Fruit fly (Drosophila melanogaster) whole organism, pupa: ENCODE measurements around the gene Ucp4B.

Experiments
- CG10348 ChIP-seq: fragments of 200-800 bp; sonication (Bioruptor generic); IDR thresholded peaks from 2 replicates; pipeline ENCODE4 v1.3.6; 2022; ENCODE audit warnings: missing biosample characterization, missing genetic modification characterization
- CG12605 ChIP-seq: fragments of 200-800 bp; sonication (Bioruptor generic); IDR thresholded peaks from 2 replicates; pipeline ENCODE4 v1.3.6; 2022; ENCODE audit warnings: missing biosample characterization, missing genetic modification characterization
- CG13204 ChIP-seq: fragments of 200-800 bp; sonication (Bioruptor generic); optimal IDR thresholded peaks from 2 replicates; lab custom pipeline; 2018; ENCODE audit warnings: missing biosample characterization, mild to moderate bottlenecking, missing genetic modification characterization, moderate library complexity
- CG14655 ChIP-seq: fragments of 200-800 bp; sonication (Bioruptor generic); optimal IDR thresholded peaks from 3 replicates; lab custom pipeline; 2017; ENCODE audit warnings: mild to moderate bottlenecking, missing biosample characterization, missing genetic modification reagents, missing genetic modification characterization
- CG15710 ChIP-seq: fragments of 200-800 bp; sonication (Bioruptor generic); optimal IDR thresholded peaks from 2 replicates; lab custom pipeline; 2018; ENCODE audit warnings: missing biosample characterization, mild to moderate bottlenecking, missing genetic modification characterization, moderate library complexity
- CG17806 ChIP-seq: fragments of 200-800 bp; sonication (Bioruptor generic); optimal IDR thresholded peaks from 2 replicates; lab custom pipeline; 2018; ENCODE audit warnings: missing biosample characterization, mild to moderate bottlenecking, missing genetic modification characterization, moderate library complexity
- CG32121 ChIP-seq: fragments of 200-800 bp; sonication (Bioruptor generic); IDR thresholded peaks from 2 replicates; pipeline ENCODE4 v1.3.6; 2022; ENCODE audit warnings: missing biosample characterization, missing genetic modification characterization
- CG34367 ChIP-seq: fragments of 200-800 bp; sonication (Bioruptor generic); optimal IDR thresholded peaks from 2 replicates; lab custom pipeline; 2018; ENCODE audit warnings: missing biosample characterization, mild to moderate bottlenecking, missing genetic modification characterization
- CG4496 ChIP-seq: fragments of 200-800 bp; sonication (Bioruptor generic); IDR thresholded peaks from 3 replicates; pipeline ENCODE4 v1.3.6; 2022; ENCODE audit warnings: missing biosample characterization, missing genetic modification characterization
- CG8159 ChIP-seq: fragments of 200-800 bp; sonication (Bioruptor generic); optimal IDR thresholded peaks from 3 replicates; lab custom pipeline; 2018; ENCODE audit warnings: missing biosample characterization, mild to moderate bottlenecking, missing genetic modification characterization, moderate library complexity
- CG8301 ChIP-seq: fragments of 200-800 bp; sonication (Bioruptor generic); optimal IDR thresholded peaks from 2 replicates; lab custom pipeline; 2018; ENCODE audit warnings: missing biosample characterization, mild to moderate bottlenecking, missing genetic modification characterization
- CG9948 ChIP-seq: fragments of 200-800 bp; sonication (Bioruptor generic); optimal IDR thresholded peaks from 2 replicates; lab custom pipeline; 2018; ENCODE audit warnings: missing biosample characterization, mild to moderate bottlenecking, missing genetic modification characterization, moderate library complexity
- D1 ChIP-seq: fragments of 200-800 bp; sonication (Bioruptor generic); optimal IDR thresholded peaks from 2 replicates; lab custom pipeline; 2018; ENCODE audit warnings: missing biosample characterization, mild to moderate bottlenecking, missing genetic modification characterization, moderate library complexity
- EcR ChIP-seq: fragments of 200-800 bp; sonication (Bioruptor generic); optimal IDR thresholded peaks from 3 replicates; lab custom pipeline; 2019; ENCODE audit warnings: missing biosample characterization, missing genetic modification characterization, mild to moderate bottlenecking, moderate library complexity, missing genetic modification reagents
- Ets98B ChIP-seq: fragments of 200-800 bp; sonication (Bioruptor generic); IDR thresholded peaks from 2 replicates; pipeline ENCODE4 v1.3.6; 2022; ENCODE audit warnings: missing biosample characterization, missing genetic modification characterization
- Pif1A ChIP-seq: fragments of 200-800 bp; sonication (Bioruptor generic); optimal IDR thresholded peaks from 3 replicates; lab custom pipeline; 2016; ENCODE audit warnings: missing biosample characterization, missing genetic modification characterization
- Pif1B ChIP-seq: fragments of 200-800 bp; sonication (Bioruptor generic); optimal IDR thresholded peaks from 3 replicates; lab custom pipeline; 2016; ENCODE audit warnings: missing biosample characterization, missing genetic modification characterization
- Snoo ChIP-seq: fragments of 200-800 bp; sonication (Bioruptor generic); optimal IDR thresholded peaks from 3 replicates; lab custom pipeline; 2017; ENCODE audit warnings: missing biosample characterization, mild to moderate bottlenecking, missing genetic modification characterization, inconsistent platforms
- fd96Ca ChIP-seq: fragments of 200-800 bp; sonication (Bioruptor generic); IDR thresholded peaks from 3 replicates; pipeline ENCODE4 v1.3.6; 2022; ENCODE audit warnings: missing biosample characterization, missing genetic modification characterization
- gl ChIP-seq: fragments of 200-800 bp; sonication (Bioruptor generic); optimal IDR thresholded peaks from 2 replicates; lab custom pipeline; 2018; ENCODE audit warnings: missing biosample characterization, mild to moderate bottlenecking, missing genetic modification characterization
- rn ChIP-seq: fragments of 200-800 bp; sonication (Bioruptor generic); IDR thresholded peaks from 2 replicates; pipeline ENCODE4 v1.3.6; 2022; ENCODE audit warnings: missing biosample characterization, missing genetic modification characterization

Gene Ucp4B

DNA sequence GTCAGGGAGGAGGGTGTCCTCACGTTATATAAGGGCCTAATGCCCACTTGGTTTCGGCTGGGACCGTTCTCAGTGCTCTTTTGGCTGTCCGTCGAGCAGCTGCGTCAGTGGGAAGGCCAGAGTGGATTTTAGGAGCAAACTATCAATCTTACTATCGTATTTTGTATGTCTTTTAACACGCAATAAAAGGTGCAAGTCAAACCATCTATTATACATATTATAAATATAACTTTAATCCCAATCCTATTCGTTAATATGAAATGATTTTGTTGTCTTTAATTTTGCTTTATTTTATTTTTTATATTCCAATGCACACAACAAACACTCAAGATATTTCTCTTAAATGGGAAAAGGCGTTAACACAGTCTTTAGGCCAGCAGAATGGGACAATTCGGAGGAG, at the start of gene Ucp4B:
Gene Ucp4B (plus strand): TSS at position 301 of the 400 bp plus-strand sequence.
- no peak for TF ChIP-seq CG32121
- TF ChIP-seq CG17806: no peak
- TF ChIP-seq CG14655 (GFP tag; lab: Kevin White, UChicago): no peak
- TF ChIP-seq Snoo: no peak
- TF ChIP-seq EcR (GFP tag; lab: Kevin White, UChicago): no peak
- TF ChIP-seq, all 21 proteins: peak for 0

dm6 chr2L:5923603-5924138, 46.0 kb upstream of the Ucp4B start, which contains the start of gene CG9016:
Gene CG9016, minus strand, starts transcription at chr2L:5923653.
- TF ChIP-seq gl (tag; lab: Kevin White, UChicago) (no peak), CG12605 (no peak), Pif1A (GFP tag; lab: Kevin White, UChicago) (no peak), CG32121 (no peak), Snoo (no peak), CG8159 (tag; lab: Kevin White, UChicago) (no peak), fd96Ca (no peak), CG17806 (no peak), D1 (tag; lab: Kevin White, UChicago) (no peak), rn (GFP tag; lab: Robert Waterston, UW) (no peak)

dm6 chr2L:5925164-5925563, 44.5 kb upstream of the Ucp4B start:
- TF ChIP-seq CG8301 (tag; lab: Kevin White, UChicago) (no peak), Pif1B (no peak), gl (tag; lab: Kevin White, UChicago) (no peak), CG14655 (GFP tag; lab: Kevin White, UChicago) (no peak), Ets98B (GFP tag; lab: Robert Waterston, UW) (no peak), CG17806 (no peak), CG12605 (no peak), CG9948 (tag; lab: Kevin White, UChicago) (no peak), EcR (GFP tag; lab: Kevin White, UChicago) (no peak), Snoo (no peak)

dm6 chr2L:5925637-5926036, 44.0 kb upstream of the Ucp4B start, which contains the start of gene dsf:
Gene dsf, plus strand, starts transcription at chr2L:5925937.
- TF ChIP-seq CG4496 (GFP tag; lab: Robert Waterston, UW) (no peak), CG12605 (no peak), gl (tag; lab: Kevin White, UChicago) (no peak), Ets98B (GFP tag; lab: Robert Waterston, UW) (no peak), EcR (GFP tag; lab: Kevin White, UChicago) (no peak), CG8159 (tag; lab: Kevin White, UChicago) (no peak), CG13204 (no peak), rn (GFP tag; lab: Robert Waterston, UW) (no peak), CG34367 (no peak), CG10348 (no peak), CG15710 (no peak)
- TF ChIP-seq, all 21 proteins: peak for 0

- no peak for TF ChIP-seq CG13204
- TF ChIP-seq Ets98B (GFP tag; lab: Robert Waterston, UW): no peak
- no peak for TF ChIP-seq CG12605
- no peak for TF ChIP-seq CG34367
- no peak for TF ChIP-seq CG4496 (GFP tag; lab: Robert Waterston, UW)
- no peak for TF ChIP-seq CG8301 (tag; lab: Kevin White, UChicago)
- no peak for TF ChIP-seq fd96Ca
- no peak for TF ChIP-seq D1 (tag; lab: Kevin White, UChicago)
- no peak for TF ChIP-seq Pif1B
- no peak for TF ChIP-seq CG9948 (tag; lab: Kevin White, UChicago)
- no peak for TF ChIP-seq CG14655 (GFP tag; lab: Kevin White, UChicago)
Measured at dm6 chr2L:5927363-5927762, 42.3 kb upstream of the Ucp4B start.

- peak; percentile 63 for TF ChIP-seq CG15710
- peak; percentile 78; the same call in 1 of the 3 replicates for TF ChIP-seq CG4496 (GFP tag; lab: Robert Waterston, UW)
- peak; percentile 36 for TF ChIP-seq gl (tag; lab: Kevin White, UChicago)
- no peak for TF ChIP-seq D1 (tag; lab: Kevin White, UChicago)
- TF ChIP-seq Pif1B: peak; percentile 70
- no peak for TF ChIP-seq CG14655 (GFP tag; lab: Kevin White, UChicago)
- 0 out of 2 replicates have a peak, but pooled peaks have one; percentile 4 for TF ChIP-seq rn (GFP tag; lab: Robert Waterston, UW)
- peak; percentile 12 for TF ChIP-seq CG34367
- TF ChIP-seq CG8159 (tag; lab: Kevin White, UChicago): peak; percentile 39
- TF ChIP-seq Ets98B (GFP tag; lab: Robert Waterston, UW): peak; percentile 63
- TF ChIP-seq CG10348: no peak
- peak; percentile 66 for TF ChIP-seq Snoo
- TF ChIP-seq CG8301 (tag; lab: Kevin White, UChicago): peak; percentile 35
- peak; percentile 44 for TF ChIP-seq CG12605
- TF ChIP-seq Pif1A (GFP tag; lab: Kevin White, UChicago): peak; percentile 70
- TF ChIP-seq CG13204: peak; percentile 48
- TF ChIP-seq EcR (GFP tag; lab: Kevin White, UChicago): peak; percentile 71
- peak; percentile 61 for TF ChIP-seq CG32121
- TF ChIP-seq fd96Ca: peak; percentile 71
- no peak for TF ChIP-seq CG9948 (tag; lab: Kevin White, UChicago)
- peak; percentile 35 for TF ChIP-seq CG17806
Measured at dm6 chr2L:5943229-5944078, 26.2 kb upstream of the Ucp4B start, which contains the start of the genes Sfp26Ad and Gpdh1. Gene Sfp26Ad, minus strand, starts transcription at chr2L:5943304. Gene Gpdh1, plus strand, starts transcription at chr2L:5943643.
